Worm (Caenorhabditis elegans) whole organism, L4 larva: ENCODE results near the gene elo-8.

ENCODE experiments used
- F49E8.2 ChIP-seq: sonication (generic microtip); optimal IDR thresholded peaks from 2 replicates; lab custom pipeline; 2016; ENCODE audit warnings: missing compliant biosample characterization, mild to moderate bottlenecking, missing genetic modification characterization, borderline replicate concordance
- T20F7.1 ChIP-seq: fragments of 200-800 bp; sonication (Bioruptor generic); optimal IDR thresholded peaks from 2 replicates; lab custom pipeline; 2018; ENCODE audit warnings: mild to moderate bottlenecking, missing genetic modification characterization, missing compliant biosample characterization
- aha-1 ChIP-seq: fragments of 150-350 bp; peaks from one replicate; lab custom pipeline; 2014; ENCODE audit warnings: missing biosample characterization, missing genetic modification characterization
- lin-1 ChIP-seq: fragments of 200-800 bp; sonication (Bioruptor generic); IDR thresholded peaks from 2 replicates; pipeline ENCODE4 v1.3.6; 2022; ENCODE audit warnings: missing genetic modification reagents, missing genetic modification characterization, missing compliant biosample characterization
- lsy-2 ChIP-seq, 2 experiments: fragments of 150-350 bp in 1 of 2; sonication (generic microtip) in 1 of 2; optimal IDR thresholded peaks; 2 replicates each; lab custom pipeline; 2014 to 2017; ENCODE audit warnings: missing biosample characterization in 2 of 2, missing genetic modification characterization in 2 of 2
- madf-9 ChIP-seq: fragments of 200-800 bp; sonication (Bioruptor generic); conservative IDR thresholded peaks from 2 replicates; pipeline ENCODE4 v1.3.6; 2022; ENCODE audit warnings: missing genetic modification reagents, missing genetic modification characterization, missing compliant biosample characterization
- mdl-1 ChIP-seq, 2 experiments: fragments of 150-350 bp in 1 of 2; sonication (generic microtip) in 1 of 2; optimal IDR thresholded peaks; 2 replicates each; lab custom pipeline; 2014 to 2017; ENCODE audit warnings: missing biosample characterization in 2 of 2, missing genetic modification characterization in 2 of 2
- nhr-237 ChIP-seq: sonication (generic microtip); optimal IDR thresholded peaks from 2 replicates; lab custom pipeline; 2017; ENCODE audit warnings: missing biosample characterization, missing genetic modification characterization
- nhr-76 ChIP-seq: fragments of 150-350 bp; optimal IDR thresholded peaks from 2 replicates; lab custom pipeline; 2014; ENCODE audit warnings: missing biosample characterization, missing genetic modification characterization
- nhr-77 ChIP-seq: fragments of 150-350 bp; optimal IDR thresholded peaks from 2 replicates; lab custom pipeline; 2014; ENCODE audit warnings: missing biosample characterization, missing genetic modification characterization
- spr-1 ChIP-seq: sonication (generic microtip); optimal IDR thresholded peaks from 2 replicates; lab custom pipeline; 2016; ENCODE audit warnings: mild to moderate bottlenecking, missing genetic modification characterization, missing compliant biosample characterization
- unc-39 ChIP-seq: sonication (generic microtip); optimal IDR thresholded peaks from 2 replicates; lab custom pipeline; 2017; ENCODE audit warnings: missing biosample characterization, missing genetic modification characterization
- ztf-7 ChIP-seq: fragments of 150-350 bp; optimal IDR thresholded peaks from 2 replicates; lab custom pipeline; 2014; ENCODE audit warnings: missing biosample characterization, missing genetic modification characterization

DNA sequence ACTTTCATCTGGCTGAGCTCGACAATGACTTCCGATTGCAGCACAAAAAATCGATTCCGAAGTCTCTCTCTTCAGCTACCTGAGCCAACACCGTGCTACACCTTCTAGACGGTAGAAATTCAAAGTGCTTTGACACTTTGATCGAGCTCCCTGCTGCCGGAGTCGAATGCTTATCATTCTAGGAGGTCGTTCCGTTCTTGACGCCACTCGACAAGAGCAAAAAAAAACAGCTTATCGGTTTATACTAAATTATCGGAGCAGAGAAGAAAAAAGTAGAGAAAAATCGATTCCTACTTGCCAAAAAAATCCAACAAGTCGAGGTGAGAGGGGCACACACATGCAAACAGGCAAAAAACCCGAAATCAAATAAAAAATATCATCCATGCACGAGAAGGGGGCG lies 36.7 kb upstream of the elo-8 start:
- TF ChIP-seq aha-1 (tag; lab: Kevin White, UChicago) = no peak
- TF ChIP-seq lsy-2 (tag; optimal IDR thresholded peaks at IDR 0.05; lab: Kevin White, UChicago) = no peak
- TF ChIP-seq mdl-1 (tag; optimal IDR thresholded peaks at IDR 0.05; lab: Kevin White, UChicago) = no peak
- TF ChIP-seq F49E8.2 (tag; lab: Kevin White, UChicago) = no peak
- no peak for TF ChIP-seq unc-39 (tag; lab: Kevin White, UChicago)
- no peak for TF ChIP-seq nhr-76 (tag; lab: Kevin White, UChicago)
- no peak for TF ChIP-seq madf-9 (GFP tag; lab: Robert Waterston, UW)
- no peak for TF ChIP-seq lin-1
- TF ChIP-seq nhr-77 = no peak
- no peak for TF ChIP-seq ztf-7 (tag; lab: Kevin White, UChicago)
- TF ChIP-seq nhr-237 (tag; lab: Kevin White, UChicago) = no peak
- no peak for TF ChIP-seq spr-1 (tag; lab: Kevin White, UChicago)
- no peak for TF ChIP-seq T20F7.1 (GFP tag; lab: Kevin White, UChicago)
